Worm (Caenorhabditis elegans) whole organism, L4 larva: ENCODE measurements around the gene del-9.

Source experiments
- D1046.2 ChIP-seq: fragments of 200-800 bp; sonication (Bioruptor generic); IDR thresholded peaks from 2 replicates; pipeline ENCODE4 v1.3.6; 2022; ENCODE audit warnings: missing genetic modification characterization, missing compliant biosample characterization
- F49E8.2 ChIP-seq: sonication (generic microtip); optimal IDR thresholded peaks from 2 replicates; lab custom pipeline; 2016; ENCODE audit warnings: missing compliant biosample characterization, mild to moderate bottlenecking, missing genetic modification characterization, borderline replicate concordance
- T20F7.1 ChIP-seq: fragments of 200-800 bp; sonication (Bioruptor generic); optimal IDR thresholded peaks from 2 replicates; lab custom pipeline; 2018; ENCODE audit warnings: mild to moderate bottlenecking, missing genetic modification characterization, missing compliant biosample characterization
- T26A8.4 ChIP-seq: fragments of 200-800 bp; sonication (Bioruptor generic); IDR thresholded peaks from 2 replicates; pipeline ENCODE4 v1.3.6; 2022; ENCODE audit warnings: missing genetic modification characterization, missing compliant biosample characterization
- Y5F2A.4 ChIP-seq: fragments of 200-800 bp; sonication (Bioruptor generic); optimal IDR thresholded peaks from 2 replicates; lab custom pipeline; 2018; ENCODE audit warnings: mild to moderate bottlenecking, missing genetic modification characterization, missing compliant biosample characterization
- Y75B8A.6 ChIP-seq: fragments of 200-800 bp; sonication (Bioruptor generic); IDR thresholded peaks from 2 replicates; pipeline ENCODE4 v1.3.6; 2022; ENCODE audit warnings: missing genetic modification reagents, missing genetic modification characterization, missing compliant biosample characterization
- ZK337.2 ChIP-seq: fragments of 200-800 bp; sonication (Bioruptor generic); IDR thresholded peaks from 2 replicates; pipeline ENCODE4 v1.3.6; 2022; ENCODE audit warnings: missing genetic modification reagents, missing genetic modification characterization, missing compliant biosample characterization
- ZK546.5 ChIP-seq, 2 experiments: sonication (generic microtip); optimal IDR thresholded peaks; 2 replicates each; lab custom pipeline; 2017; ENCODE audit warnings: missing biosample characterization in 2 of 2, missing genetic modification characterization in 2 of 2
- aha-1 ChIP-seq: fragments of 150-350 bp; peaks from one replicate; lab custom pipeline; 2014; ENCODE audit warnings: missing biosample characterization, missing genetic modification characterization
- ceh-28 ChIP-seq: fragments of 150-350 bp; optimal IDR thresholded peaks from 2 replicates; lab custom pipeline; 2014; ENCODE audit warnings: missing biosample characterization, missing genetic modification reagents, missing genetic modification characterization
- ceh-32 ChIP-seq: sonication (generic microtip); optimal IDR thresholded peaks from 2 replicates; lab custom pipeline; 2016; ENCODE audit warnings: mild to moderate bottlenecking, missing genetic modification characterization, missing compliant biosample characterization; ENCODE audit not compliant: poor library complexity
- ceh-44 ChIP-seq: fragments of 200-800 bp; sonication (Bioruptor generic); IDR thresholded peaks from 2 replicates; pipeline ENCODE4 v1.3.6; 2022; ENCODE audit warnings: missing genetic modification reagents, missing genetic modification characterization, missing compliant biosample characterization
- ceh-82 ChIP-seq: sonication (generic microtip); optimal IDR thresholded peaks from 2 replicates; lab custom pipeline; 2017; ENCODE audit warnings: missing biosample characterization, missing genetic modification characterization
- ctbp-1 ChIP-seq: fragments of 200-800 bp; sonication (Bioruptor generic); IDR thresholded peaks from 2 replicates; pipeline ENCODE4 v1.3.6; 2022; ENCODE audit warnings: missing genetic modification reagents, missing genetic modification characterization, missing compliant biosample characterization
- daf-16 ChIP-seq, 3 experiments: sonication (generic microtip); optimal IDR thresholded peaks; 2 replicates each; lab custom pipeline; 2016 to 2017; ENCODE audit warnings: missing genetic modification characterization in 3 of 3, missing genetic modification reagents in 3 of 3, mild to moderate bottlenecking in 2 of 3, missing compliant biosample characterization in 2 of 3, missing biosample characterization in 1 of 3, moderate library complexity in 1 of 3
- daf-19 ChIP-seq: fragments of 200-800 bp; sonication (Bioruptor generic); conservative IDR thresholded peaks from 2 replicates; pipeline ENCODE4 v1.3.6; 2022; ENCODE audit warnings: missing genetic modification characterization, missing compliant biosample characterization
- dmd-6 ChIP-seq: fragments of 200-800 bp; sonication (Bioruptor generic); IDR thresholded peaks from 2 replicates; pipeline ENCODE4 v1.3.6; 2022; ENCODE audit warnings: missing genetic modification reagents, missing genetic modification characterization, missing compliant biosample characterization
- dmd-8 ChIP-seq: fragments of 200-800 bp; sonication (Bioruptor generic); IDR thresholded peaks from 2 replicates; pipeline ENCODE4 v1.3.6; 2022; ENCODE audit warnings: missing genetic modification characterization, missing compliant biosample characterization
- dve-1 ChIP-seq: sonication (generic microtip); optimal IDR thresholded peaks from 2 replicates; lab custom pipeline; 2017; ENCODE audit warnings: antibody characterized with exemption, mild to moderate bottlenecking, missing genetic modification characterization, missing compliant biosample characterization; ENCODE audit not compliant: insufficient read depth
- hif-1 ChIP-seq, 2 experiments: sonication (generic microtip); optimal IDR thresholded peaks; 2 replicates each; lab custom pipeline; 2016 to 2017; ENCODE audit warnings: missing compliant biosample characterization in 2 of 2, missing genetic modification characterization in 2 of 2, missing genetic modification reagents in 2 of 2, missing genotype in 2 of 2, mild to moderate bottlenecking in 1 of 2
- hlh-11 ChIP-seq: fragments of 200-800 bp; sonication (Bioruptor generic); optimal IDR thresholded peaks from 2 replicates; lab custom pipeline; 2018; ENCODE audit warnings: mild to moderate bottlenecking, missing genetic modification characterization, missing compliant biosample characterization
- hlh-30 ChIP-seq: sonication (generic microtip); optimal IDR thresholded peaks from 2 replicates; lab custom pipeline; 2017; ENCODE audit warnings: antibody characterized with exemption, mild to moderate bottlenecking, missing genetic modification characterization, missing compliant biosample characterization; ENCODE audit not compliant: insufficient read depth
- lin-13 ChIP-seq: fragments of 150-350 bp; optimal IDR thresholded peaks from 2 replicates; lab custom pipeline; 2014; ENCODE audit warnings: missing biosample characterization, missing genetic modification reagents, missing genetic modification characterization
- lsy-2 ChIP-seq, 2 experiments: fragments of 150-350 bp in 1 of 2; sonication (generic microtip) in 1 of 2; optimal IDR thresholded peaks; 2 replicates each; lab custom pipeline; 2014 to 2017; ENCODE audit warnings: missing biosample characterization in 2 of 2, missing genetic modification characterization in 2 of 2
- mdl-1 ChIP-seq, 2 experiments: fragments of 150-350 bp in 1 of 2; sonication (generic microtip) in 1 of 2; optimal IDR thresholded peaks; 2 replicates each; lab custom pipeline; 2014 to 2017; ENCODE audit warnings: missing biosample characterization in 2 of 2, missing genetic modification characterization in 2 of 2
- mep-1 ChIP-seq: fragments of 150-350 bp; sonication (generic microtip); optimal IDR thresholded peaks from 3 replicates; lab custom pipeline; 2014; ENCODE audit warnings: missing biosample characterization, missing genetic modification characterization
- mxl-3 ChIP-seq: fragments of 200-800 bp; sonication (Bioruptor generic); optimal IDR thresholded peaks from 2 replicates; lab custom pipeline; 2018; ENCODE audit warnings: mild to moderate bottlenecking, missing genetic modification characterization, missing compliant biosample characterization
- nhr-102 ChIP-seq: sonication (generic microtip); optimal IDR thresholded peaks from 2 replicates; lab custom pipeline; 2016; ENCODE audit warnings: mild to moderate bottlenecking, missing genetic modification characterization, moderate library complexity, missing compliant biosample characterization
- nhr-11 ChIP-seq: fragments of 150-350 bp; optimal IDR thresholded peaks from 2 replicates; lab custom pipeline; 2014; ENCODE audit warnings: missing biosample characterization, missing genetic modification characterization
- nhr-28 ChIP-seq: fragments of 150-350 bp; optimal IDR thresholded peaks from 2 replicates; lab custom pipeline; 2014; ENCODE audit warnings: missing biosample characterization, missing genetic modification characterization
- nhr-48 ChIP-seq: sonication (generic microtip); optimal IDR thresholded peaks from 2 replicates; lab custom pipeline; 2016; ENCODE audit warnings: mild to moderate bottlenecking, missing genetic modification characterization, missing compliant biosample characterization
- nhr-6 ChIP-seq: fragments of 150-350 bp; optimal IDR thresholded peaks from 2 replicates; lab custom pipeline; 2014; ENCODE audit warnings: missing biosample characterization, missing genetic modification characterization
- nhr-77 ChIP-seq: fragments of 150-350 bp; optimal IDR thresholded peaks from 2 replicates; lab custom pipeline; 2014; ENCODE audit warnings: missing biosample characterization, missing genetic modification characterization
- php-3 ChIP-seq: fragments of 200-800 bp; sonication (Bioruptor generic); IDR thresholded peaks from 2 replicates; pipeline ENCODE4 v1.3.6; 2022; ENCODE audit warnings: missing genetic modification reagents, missing genetic modification characterization, missing compliant biosample characterization
- pqm-1 ChIP-seq: sonication (generic microtip); optimal IDR thresholded peaks from 2 replicates; lab custom pipeline; 2017; ENCODE audit warnings: missing biosample characterization, missing genetic modification characterization
- skn-1 ChIP-seq: fragments of 150-350 bp; optimal IDR thresholded peaks from 2 replicates; lab custom pipeline; 2014; ENCODE audit warnings: missing biosample characterization, missing genetic modification characterization
- tra-1 ChIP-seq: fragments of 200-800 bp; sonication (Bioruptor generic); IDR thresholded peaks from 2 replicates; pipeline ENCODE4 v1.3.6; 2022; ENCODE audit warnings: missing genetic modification reagents, missing genetic modification characterization, missing compliant biosample characterization
- unc-130 ChIP-seq: sonication (generic microtip); optimal IDR thresholded peaks from 2 replicates; lab custom pipeline; 2016; ENCODE audit warnings: missing genetic modification reagents, missing genetic modification characterization, missing compliant biosample characterization
- unc-39 ChIP-seq: sonication (generic microtip); optimal IDR thresholded peaks from 2 replicates; lab custom pipeline; 2017; ENCODE audit warnings: missing biosample characterization, missing genetic modification characterization
- zag-1 ChIP-seq: fragments of 150-350 bp; optimal IDR thresholded peaks from 2 replicates; lab custom pipeline; 2014; ENCODE audit warnings: missing biosample characterization, missing genetic modification characterization
- zfp-2 ChIP-seq: sonication (generic microtip); optimal IDR thresholded peaks from 2 replicates; lab custom pipeline; 2016; ENCODE audit warnings: mild to moderate bottlenecking, missing genetic modification characterization, missing compliant biosample characterization
- zip-2 ChIP-seq: fragments of 150-350 bp; optimal IDR thresholded peaks from 2 replicates; lab custom pipeline; 2014; ENCODE audit warnings: missing biosample characterization, missing genetic modification characterization
- ztf-11 ChIP-seq: fragments of 150-350 bp; optimal IDR thresholded peaks from 2 replicates; lab custom pipeline; 2014; ENCODE audit warnings: missing biosample characterization, missing genetic modification characterization
- ztf-7 ChIP-seq: fragments of 150-350 bp; optimal IDR thresholded peaks from 2 replicates; lab custom pipeline; 2014; ENCODE audit warnings: missing biosample characterization, missing genetic modification characterization

del-9 gene

ce11 chrX:3584481-3584880, 32.6 kb downstream of the del-9 start:
- TF ChIP-seq daf-19 (no peak), aha-1 (tag; lab: Kevin White, UChicago) (peak; percentile 90)

- TF ChIP-seq zfp-2 (tag; lab: Kevin White, UChicago): no peak
- TF ChIP-seq D1046.2 (GFP tag; lab: Robert Waterston, UW): no peak
- no peak for TF ChIP-seq lin-13 (GFP tag; lab: Kevin White, UChicago)
- TF ChIP-seq nhr-48 (tag; lab: Kevin White, UChicago): no peak
Observed at ce11 chrX:3583436-3583835, 33.7 kb downstream of the del-9 start.

ce11 chrX:3581813-3582212, 35.3 kb downstream of the del-9 start:
- TF ChIP-seq hif-1 (tag; optimal IDR thresholded peaks at IDR 0.05; lab: Kevin White, UChicago) (no peak), T26A8.4 (GFP tag; lab: Robert Waterston, UW) (no peak), dmd-8 (no peak), D1046.2 (GFP tag; lab: Robert Waterston, UW) (no peak), lsy-2 (tag; optimal IDR thresholded peaks at IDR 0.05; lab: Kevin White, UChicago) (no peak), ZK546.5 (tag; optimal IDR thresholded peaks at IDR 0.05; lab: Kevin White, UChicago) (no peak), daf-19 (no peak), mxl-3 (no peak)

- no peak for TF ChIP-seq ZK337.2 (GFP tag; lab: Robert Waterston, UW)
- peak; percentile 47 for TF ChIP-seq nhr-48 (tag; lab: Kevin White, UChicago)
- TF ChIP-seq mep-1 (tag; lab: Kevin White, UChicago): peak; percentile 22
- no peak for TF ChIP-seq nhr-102 (tag; lab: Kevin White, UChicago)
- TF ChIP-seq mdl-1 (tag; optimal IDR thresholded peaks at IDR 0.05; lab: Kevin White, UChicago): peak in 1 of 2 experiments; percentile 24
- TF ChIP-seq hlh-11 (tag; lab: Kevin White, UChicago): peak; percentile 82
- TF ChIP-seq daf-16 (GFP tag; optimal IDR thresholded peaks at IDR 0.05; lab: Kevin White, UChicago): peak in 1 of 2 experiments; percentile 39
- peak; percentile 96 for TF ChIP-seq daf-16 (tag; optimal IDR thresholded peaks at IDR 0.05; lab: Kevin White, UChicago)
- peak; percentile 98 for TF ChIP-seq pqm-1 (tag; lab: Kevin White, UChicago)
- TF ChIP-seq ceh-44 (GFP tag; lab: Robert Waterston, UW): no peak
- no peak for TF ChIP-seq nhr-11 (tag; lab: Kevin White, UChicago)
- TF ChIP-seq dve-1 (tag; lab: Kevin White, UChicago): peak; percentile 91
- peak; percentile 85 for TF ChIP-seq php-3 (GFP tag; lab: Robert Waterston, UW)
- peak; percentile 89 for TF ChIP-seq nhr-28 (tag; lab: Kevin White, UChicago)
- no peak for TF ChIP-seq nhr-6 (tag; lab: Kevin White, UChicago)
- peak; percentile 39 for TF ChIP-seq T20F7.1
- no peak for TF ChIP-seq Y5F2A.4 (GFP tag; lab: Kevin White, UChicago)
- peak; percentile 22 for TF ChIP-seq hlh-30 (tag; lab: Kevin White, UChicago)
- peak; percentile 8 for TF ChIP-seq ztf-7
- peak; percentile 83 for TF ChIP-seq nhr-77
- peak; percentile 87 for TF ChIP-seq dmd-6 (GFP tag; lab: Robert Waterston, UW)
- no peak for TF ChIP-seq ceh-82 (tag; lab: Kevin White, UChicago)
- TF ChIP-seq tra-1: peak; percentile 75
- TF ChIP-seq ceh-32 (tag; lab: Kevin White, UChicago): no peak
Observed at ce11 chrX:3576239-3576638, 40.9 kb downstream of the del-9 start, which contains the start of gene ckc-1. Gene ckc-1, plus strand, starts transcription at chrX:3576606.

- no peak for TF ChIP-seq ctbp-1 (GFP tag; lab: Robert Waterston, UW)
- no peak for TF ChIP-seq hif-1 (tag; optimal IDR thresholded peaks at IDR 0.05; lab: Kevin White, UChicago)
- TF ChIP-seq hlh-30 (tag; lab: Kevin White, UChicago): no peak
- no peak for TF ChIP-seq unc-130
- TF ChIP-seq ceh-32 (tag; lab: Kevin White, UChicago): no peak
- TF ChIP-seq Y75B8A.6: no peak
- TF ChIP-seq F49E8.2 (tag; lab: Kevin White, UChicago): no peak
- TF ChIP-seq ztf-11 (tag; lab: Kevin White, UChicago): no peak
- no peak for TF ChIP-seq unc-39 (tag; lab: Kevin White, UChicago)
- TF ChIP-seq skn-1 (tag; lab: Kevin White, UChicago): no peak
- TF ChIP-seq zag-1 (tag; lab: Kevin White, UChicago): no peak
- no peak for TF ChIP-seq zip-2 (tag; lab: Kevin White, UChicago)
- no peak for TF ChIP-seq ceh-28 (tag; lab: Kevin White, UChicago)
- TF ChIP-seq, all 104 proteins: peak for 0
Observed at ce11 chrX:3573482-3573881, 43.6 kb downstream of the del-9 start, which contains the start of gene T27A10.5. Gene T27A10.5, minus strand, starts transcription at chrX:3573582.
